Worm (Caenorhabditis elegans): ENCODE data around the gene F46H5.3.

- TF ChIP-seq nhr-12 (tag; optimal IDR thresholded peaks at IDR 0.05) (no peak), dsc-1 (tag; optimal IDR thresholded peaks at IDR 0.05) (no peak), lin-15B (tag; optimal IDR thresholded peaks at IDR 0.05) (no peak), unc-130 (tag; optimal IDR thresholded peaks at IDR 0.05) (no peak), ama-1 (optimal IDR thresholded peaks at IDR 0.05) (no peak), elt-3 (tag; optimal IDR thresholded peaks at IDR 0.05) (no peak), nhr-85 (tag) (no peak), lsy-2 (tag; optimal IDR thresholded peaks at IDR 0.05) (no peak), efl-1 (optimal IDR thresholded peaks at IDR 0.05) (no peak), efl-1 (GFP tag; optimal IDR thresholded peaks at IDR 0.05 in 1 of 2) (no peak), zag-1 (tag; optimal IDR thresholded peaks at IDR 0.05) (no peak), nhr-47 (tag; optimal IDR thresholded peaks at IDR 0.05) (no peak), lin-35 (GFP tag; optimal IDR thresholded peaks at IDR 0.05) (no peak)
Observed at ce11 chrX:7238562-7238961, at the start of gene F46H5.3.
